Fruit fly (Drosophila melanogaster): ENCODE data around the gene Tyler.

The Tyler gene

DNA sequence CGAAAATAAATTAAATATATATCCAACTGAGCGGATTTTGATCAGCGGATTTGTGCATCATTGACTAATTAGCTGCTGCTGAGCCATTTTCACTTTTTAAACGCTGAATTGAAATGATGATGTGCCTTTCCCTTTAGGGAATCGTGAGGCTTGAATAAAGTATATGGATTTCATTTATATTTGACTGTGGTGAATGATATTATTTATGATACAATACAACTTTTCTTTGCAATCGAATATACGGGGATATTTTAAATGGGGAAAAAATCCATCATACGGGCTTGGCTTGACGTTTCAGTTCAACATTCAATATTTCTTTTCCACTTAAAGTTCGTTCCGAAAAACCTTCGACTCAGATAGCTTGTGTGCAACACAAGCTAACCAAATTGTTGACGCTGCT, at the start of gene Tyler, which contains the start of gene Shawn:
Gene Tyler (plus strand): TSS at position 301 of the 400 bp plus-strand sequence.
Gene Shawn (plus strand): TSS at position 301 of the 400 bp plus-strand sequence.
- TF ChIP-seq Jra (GFP tag; optimal IDR thresholded peaks at IDR 0.05) (no peak), GATAd (GFP tag; optimal IDR thresholded peaks at IDR 0.05) (no peak), OdsH (GFP tag; optimal IDR thresholded peaks at IDR 0.05) (no peak), brk (GFP tag; optimal IDR thresholded peaks at IDR 0.05) (no peak), sage (GFP tag; optimal IDR thresholded peaks at IDR 0.05) (no peak), fru (GFP tag; optimal IDR thresholded peaks at IDR 0.05) (no peak), usp (GFP tag; optimal IDR thresholded peaks at IDR 0.05) (no peak), CG9705 (GFP tag; optimal IDR thresholded peaks at IDR 0.05) (no peak), N (GFP tag; optimal IDR thresholded peaks at IDR 0.05) (no peak), Myc (optimal IDR thresholded peaks at IDR 0.05) (no peak), CrebA (GFP tag; optimal IDR thresholded peaks at IDR 0.05; ENCODE audit: borderline replicate concordance) (no peak), sv (GFP tag; optimal IDR thresholded peaks at IDR 0.05) (no peak), h (GFP tag; optimal IDR thresholded peaks at IDR 0.05) (no peak), Abd-B (GFP tag; optimal IDR thresholded peaks at IDR 0.05) (no peak), foxo (GFP tag; optimal IDR thresholded peaks at IDR 0.05) (no peak), ey (GFP tag; optimal IDR thresholded peaks at IDR 0.05) (no peak), HLH106 (tag; optimal IDR thresholded peaks at IDR 0.05) (no peak), Dif (GFP tag; optimal IDR thresholded peaks at IDR 0.05; ENCODE audit: partially characterized antibody) (no peak)

DNA sequence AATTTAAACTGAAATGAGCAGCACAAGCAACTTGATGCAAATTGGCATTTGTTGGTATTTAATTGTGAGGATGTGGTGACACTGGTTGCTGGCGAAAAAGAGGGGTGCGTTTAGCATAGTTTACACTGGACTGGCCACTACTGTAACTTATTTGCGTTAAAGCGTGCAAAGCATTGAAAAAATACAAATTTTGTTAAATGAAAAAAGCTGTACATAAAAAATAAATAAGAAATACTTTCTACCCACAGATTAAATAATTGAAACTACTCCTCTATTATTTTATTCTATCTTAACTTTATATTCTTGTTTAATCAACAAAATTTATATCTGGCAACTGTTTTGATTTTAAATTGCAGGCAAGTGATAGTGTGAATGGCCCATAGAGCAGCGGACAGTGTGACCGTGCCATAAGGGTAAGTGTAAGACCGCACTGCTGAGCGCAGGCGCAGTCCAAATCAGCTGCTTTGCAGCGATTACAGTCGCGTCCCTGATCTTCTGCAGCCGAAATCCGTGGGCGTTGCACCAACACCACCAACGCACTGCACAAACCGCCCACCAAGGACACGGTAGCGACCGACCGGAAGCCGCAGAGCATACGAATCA, 45.5 kb upstream of the Tyler start, which contains the start of the genes Grip84 and car:
Gene Grip84 (minus strand): TSS at position 51 of the 603 bp plus-strand sequence.
Gene car (plus strand): TSS at position 306 of the 603 bp plus-strand sequence.
- TF ChIP-seq N (GFP tag; optimal IDR thresholded peaks at IDR 0.05) (peak; percentile 64), GATAd (GFP tag; optimal IDR thresholded peaks at IDR 0.05) (no peak), foxo (GFP tag; optimal IDR thresholded peaks at IDR 0.05) (no peak), dsf (GFP tag; optimal IDR thresholded peaks at IDR 0.05; ENCODE audit: borderline replicate concordance) (no peak), psq (GFP tag; optimal IDR thresholded peaks at IDR 0.05) (peak; percentile 48), usp (GFP tag; optimal IDR thresholded peaks at IDR 0.05) (no peak), Hr83 (GFP tag; optimal IDR thresholded peaks at IDR 0.05; ENCODE audit: poor library complexity, severe bottlenecking) (no peak), sv (GFP tag; optimal IDR thresholded peaks at IDR 0.05) (peak; percentile 58), fru (GFP tag; optimal IDR thresholded peaks at IDR 0.05) (peak; percentile 53), Hr78 (GFP tag; optimal IDR thresholded peaks at IDR 0.05) (no peak), CG9705 (GFP tag; optimal IDR thresholded peaks at IDR 0.05) (peak; percentile 37), woc (GFP tag; optimal IDR thresholded peaks at IDR 0.05) (no peak), OdsH (GFP tag; optimal IDR thresholded peaks at IDR 0.05) (no peak), Rel (GFP tag; optimal IDR thresholded peaks at IDR 0.05) (no peak), Rel (tag; optimal IDR thresholded peaks at IDR 0.05) (no peak), Mio (GFP tag; optimal IDR thresholded peaks at IDR 0.05) (no peak), ey (GFP tag; optimal IDR thresholded peaks at IDR 0.05) (peak; percentile 32), HLH106 (tag; optimal IDR thresholded peaks at IDR 0.05) (peak; percentile 66), Dif (GFP tag; optimal IDR thresholded peaks at IDR 0.05; ENCODE audit: partially characterized antibody) (no peak)

DNA sequence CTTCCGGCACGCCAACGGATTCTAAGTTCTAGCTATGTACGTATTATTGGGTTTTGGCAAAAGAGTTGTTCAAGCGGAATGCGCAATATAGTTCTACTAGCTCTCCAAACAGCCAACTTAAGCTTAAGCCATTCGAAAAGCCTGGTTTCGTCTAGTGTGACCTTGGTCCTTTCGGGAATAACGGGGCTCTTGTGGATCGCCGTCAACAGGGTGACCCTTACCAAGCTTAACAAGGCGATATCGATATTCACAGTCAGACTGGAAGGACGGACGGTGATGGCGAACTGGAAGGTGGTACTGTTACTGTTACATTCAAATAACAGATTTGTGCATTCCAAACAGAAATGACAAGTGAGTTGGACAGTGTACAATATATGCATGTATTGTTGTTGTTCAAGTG, 37.6 kb upstream of the Tyler start:
- TF ChIP-seq Vsx2 (GFP tag; optimal IDR thresholded peaks at IDR 0.05; ENCODE audit: partially characterized antibody) (no peak), lola (GFP tag; optimal IDR thresholded peaks at IDR 0.05) (no peak), HLH106 (tag; optimal IDR thresholded peaks at IDR 0.05) (no peak), dmrt93B (GFP tag; optimal IDR thresholded peaks at IDR 0.05) (no peak), sage (GFP tag; optimal IDR thresholded peaks at IDR 0.05) (no peak), fru (GFP tag; optimal IDR thresholded peaks at IDR 0.05) (no peak), OdsH (GFP tag; optimal IDR thresholded peaks at IDR 0.05) (no peak), GATAd (GFP tag; optimal IDR thresholded peaks at IDR 0.05) (no peak), Hr78 (GFP tag; optimal IDR thresholded peaks at IDR 0.05) (no peak), Mio (GFP tag; optimal IDR thresholded peaks at IDR 0.05) (no peak), ey (GFP tag; optimal IDR thresholded peaks at IDR 0.05) (no peak), rgr (GFP tag; optimal IDR thresholded peaks at IDR 0.05) (no peak), Myc (optimal IDR thresholded peaks at IDR 0.05) (no peak), CrebA (GFP tag; optimal IDR thresholded peaks at IDR 0.05; ENCODE audit: borderline replicate concordance) (no peak), usp (GFP tag; optimal IDR thresholded peaks at IDR 0.05) (no peak), jim (GFP tag; optimal IDR thresholded peaks at IDR 0.05) (no peak), Sp1 (GFP tag; optimal IDR thresholded peaks at IDR 0.05) (no peak)

Data from whole organism, wandering third instar larva.